Fruit fly (Drosophila melanogaster) whole organism, larva: ENCODE data around the gene Mf.

Source experiments
- noc ChIP-seq: fragments of 200-800 bp; sonication (Bioruptor generic); optimal IDR thresholded peaks from 3 replicates; lab custom pipeline; 2019; ENCODE audit warnings: missing biosample characterization, mild to moderate bottlenecking, missing genetic modification characterization, moderate library complexity

Gene Mf

dm6 chr3R:15128646-15129429, 52.5 kb downstream of the Mf start:
- no peak for TF ChIP-seq noc

- peak; percentile 25 for TF ChIP-seq noc
Observed at dm6 chr3R:15128060-15128459, 53.2 kb downstream of the Mf start.

dm6 chr3R:15125796-15126195, 55.5 kb downstream of the Mf start:
- TF ChIP-seq noc: no peak

- TF ChIP-seq noc: no peak
Observed at dm6 chr3R:15124559-15124958, 56.8 kb downstream of the Mf start.

- no peak for TF ChIP-seq noc
Observed at dm6 chr3R:15123036-15123715, 58.1 kb downstream of the Mf start.

dm6 chr3R:15121599-15122394, 59.5 kb downstream of the Mf start:
- no peak for TF ChIP-seq noc
